Worm (Caenorhabditis elegans): Measurements from ENCODE around the gene F55A11.6.

F55A11.6 gene

DNA sequence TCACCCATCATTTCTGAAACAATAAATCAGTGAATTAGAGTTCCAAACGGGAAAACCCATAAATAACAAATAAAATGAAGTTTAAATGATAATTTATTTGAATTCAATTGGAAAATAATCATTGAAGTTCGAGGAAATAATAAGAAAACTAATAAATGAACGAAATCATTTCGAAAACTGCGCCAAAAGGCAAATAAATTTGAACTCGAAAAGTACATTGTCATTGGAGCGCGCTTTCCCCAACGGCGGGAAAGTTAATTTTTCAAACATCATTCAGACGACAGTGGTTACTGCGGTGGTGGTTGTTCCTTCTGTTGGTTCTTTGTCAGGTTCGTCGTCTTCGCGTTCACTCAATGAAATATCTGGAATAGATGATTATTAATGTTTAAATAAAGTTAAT lies 43.2 kb upstream of the F55A11.6 start, which contains the start of gene npp-22:
Gene npp-22, minus strand, starts transcription at position 13 of the 400 bp plus-strand sequence.
- TF ChIP-seq ztf-7 (tag; optimal IDR thresholded peaks at IDR 0.05): no peak
- TF ChIP-seq aha-1 (tag): no peak
- no peak for TF ChIP-seq jun-1 (tag; optimal IDR thresholded peaks at IDR 0.05)
- TF ChIP-seq mes-2 (tag; optimal IDR thresholded peaks at IDR 0.05; ENCODE audit: poor library complexity, severe bottlenecking): no peak
- no peak for TF ChIP-seq fkh-10 (GFP tag; optimal IDR thresholded peaks at IDR 0.05)
- TF ChIP-seq mdt-29 (GFP tag; IDR thresholded peaks at IDR 0.05): no peak
- no peak for TF ChIP-seq nhr-111 (GFP tag; optimal IDR thresholded peaks at IDR 0.05)
- no peak for TF ChIP-seq Y105C5A.15 (GFP tag; IDR thresholded peaks at IDR 0.05)
- peak; percentile 91 for TF ChIP-seq lin-38 (GFP tag; IDR thresholded peaks at IDR 0.05)
- TF ChIP-seq mxl-2 (GFP tag; conservative IDR thresholded peaks at IDR 0.05): no peak
- TF ChIP-seq pha-4 (GFP tag; IDR thresholded peaks at IDR 0.05): no peak
- TF ChIP-seq pha-4 (tag; optimal IDR thresholded peaks at IDR 0.05): peak; percentile 67
- no peak for TF ChIP-seq mdl-1 (tag; optimal IDR thresholded peaks at IDR 0.05)
- no peak for TF ChIP-seq php-3 (GFP tag; IDR thresholded peaks at IDR 0.05)
- TF ChIP-seq cey-2 (tag; optimal IDR thresholded peaks at IDR 0.05; ENCODE audit: borderline replicate concordance, insufficient read depth): no peak
- no peak for TF ChIP-seq fos-1 (tag; optimal IDR thresholded peaks at IDR 0.05)
- no peak for TF ChIP-seq Y5F2A.4 (GFP tag; optimal IDR thresholded peaks at IDR 0.05)
- TF ChIP-seq dve-1 (tag; optimal IDR thresholded peaks at IDR 0.05; ENCODE audit: insufficient read depth): no peak
- no peak for TF ChIP-seq nhr-41 (GFP tag; IDR thresholded peaks at IDR 0.05)
- no peak for TF ChIP-seq ztf-11 (tag; optimal IDR thresholded peaks at IDR 0.05)
- TF ChIP-seq aly-2 (tag; optimal IDR thresholded peaks at IDR 0.05): no peak
- TF ChIP-seq R02D3.7 (tag; optimal IDR thresholded peaks at IDR 0.05): no peak
- TF ChIP-seq daf-12 (tag; optimal IDR thresholded peaks at IDR 0.05): no peak
- TF ChIP-seq nhr-28 (tag; optimal IDR thresholded peaks at IDR 0.05): peak; percentile 19
- TF ChIP-seq lin-15B (tag; optimal IDR thresholded peaks at IDR 0.05): no peak
- TF ChIP-seq lir-3 (tag; optimal IDR thresholded peaks at IDR 0.05): no peak
- peak; percentile 36 for TF ChIP-seq rbr-2 (tag; optimal IDR thresholded peaks at IDR 0.05)
- TF ChIP-seq nhr-6 (tag; optimal IDR thresholded peaks at IDR 0.05): peak; percentile 34
- TF ChIP-seq hmg-1.1 (GFP tag; IDR thresholded peaks at IDR 0.05): no peak
- TF ChIP-seq F10B5.3 (tag; optimal IDR thresholded peaks at IDR 0.05): no peak
- TF ChIP-seq F26F4.8 (GFP tag; conservative IDR thresholded peaks at IDR 0.05): no peak
- TF ChIP-seq nhr-48 (tag; optimal IDR thresholded peaks at IDR 0.05): no peak
- no peak for TF ChIP-seq D1046.2 (GFP tag; IDR thresholded peaks at IDR 0.05)
- TF ChIP-seq ceh-20 (GFP tag; IDR thresholded peaks at IDR 0.05): no peak
- TF ChIP-seq daf-8 (GFP tag; IDR thresholded peaks at IDR 0.05): no peak
- no peak for TF ChIP-seq skn-1 (tag; optimal IDR thresholded peaks at IDR 0.05)
- no peak for TF ChIP-seq daf-16 (GFP tag; optimal IDR thresholded peaks at IDR 0.05)
- TF ChIP-seq daf-16 (tag; optimal IDR thresholded peaks at IDR 0.05): no peak
- TF ChIP-seq hlh-30 (tag; optimal IDR thresholded peaks at IDR 0.05; ENCODE audit: insufficient read depth): no peak
- TF ChIP-seq egl-43 (GFP tag; IDR thresholded peaks at IDR 0.05): no peak
- no peak for TF ChIP-seq lim-7 (GFP tag; IDR thresholded peaks at IDR 0.05)
- TF ChIP-seq ceh-82 (tag; optimal IDR thresholded peaks at IDR 0.05): no peak
- no peak for TF ChIP-seq pqm-1 (tag; optimal IDR thresholded peaks at IDR 0.05)
- TF ChIP-seq hif-1 (tag; optimal IDR thresholded peaks at IDR 0.05): no peak
- TF ChIP-seq zfp-2 (tag; optimal IDR thresholded peaks at IDR 0.05): no peak
- peak; percentile 41 for TF ChIP-seq T20F7.1 (GFP tag; optimal IDR thresholded peaks at IDR 0.05)
- TF ChIP-seq ctbp-1 (GFP tag; IDR thresholded peaks at IDR 0.05): no peak
- no peak for TF ChIP-seq gei-8 (GFP tag; optimal IDR thresholded peaks at IDR 0.05)
- TF ChIP-seq set-16 (GFP tag; IDR thresholded peaks at IDR 0.05): no peak
- no peak for TF ChIP-seq T26A8.4 (GFP tag; IDR thresholded peaks at IDR 0.05)
- no peak for TF ChIP-seq Y75B8A.6 (GFP tag; IDR thresholded peaks at IDR 0.05)
- TF ChIP-seq dpl-1 (GFP tag; optimal IDR thresholded peaks at IDR 0.05): peak; percentile 94
- no peak for TF ChIP-seq egl-27 (tag; optimal IDR thresholded peaks at IDR 0.05)

Measured in whole organism, L4 larva.